Worm (Caenorhabditis elegans): Measurements from ENCODE around the gene F44D12.2.

DNA sequence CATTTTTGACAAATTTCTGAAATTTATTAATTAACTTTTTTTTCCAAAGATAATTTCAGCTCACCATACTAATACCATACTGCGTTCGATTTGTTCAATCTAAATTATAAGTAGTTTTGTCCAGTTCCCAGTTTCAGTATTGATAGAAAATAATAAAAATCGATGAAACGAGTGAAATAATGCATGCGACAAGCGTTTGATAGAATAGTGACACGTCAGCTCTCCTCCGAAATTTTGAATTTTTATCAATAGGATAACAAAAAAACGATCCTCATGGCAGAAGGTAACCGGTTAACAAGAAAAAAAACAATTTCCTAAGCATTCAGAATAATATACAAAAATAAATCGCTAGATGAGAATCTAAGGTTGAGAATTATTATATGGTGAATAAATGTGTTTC is 15.8 kb downstream of the F44D12.2 start, which contains the start of gene C47E12.3:
- TF ChIP-seq pes-1 (GFP tag; IDR thresholded peaks at IDR 0.05) = no peak
- no peak for TF ChIP-seq ama-1 (optimal IDR thresholded peaks at IDR 0.05)
- TF ChIP-seq flt-1 (GFP tag; IDR thresholded peaks at IDR 0.05) = no peak
- no peak for TF ChIP-seq hnd-1 (tag; optimal IDR thresholded peaks at IDR 0.05)
- no peak for TF ChIP-seq ceh-36 (tag; optimal IDR thresholded peaks at IDR 0.05)
- no peak for TF ChIP-seq ets-7 (tag; optimal IDR thresholded peaks at IDR 0.05)
- TF ChIP-seq tbx-11 (GFP tag; IDR thresholded peaks at IDR 0.05) = no peak
- no peak for TF ChIP-seq scrt-1 (GFP tag; IDR thresholded peaks at IDR 0.05)
- TF ChIP-seq tra-4 (tag; optimal IDR thresholded peaks at IDR 0.05) = no peak
- no peak for TF ChIP-seq ceh-13 (GFP tag; optimal IDR thresholded peaks at IDR 0.05)

Data from whole organism, early embryonic.